Worm (Caenorhabditis elegans): ENCODE results near the gene pigm-1.

pigm-1 gene

DNA sequence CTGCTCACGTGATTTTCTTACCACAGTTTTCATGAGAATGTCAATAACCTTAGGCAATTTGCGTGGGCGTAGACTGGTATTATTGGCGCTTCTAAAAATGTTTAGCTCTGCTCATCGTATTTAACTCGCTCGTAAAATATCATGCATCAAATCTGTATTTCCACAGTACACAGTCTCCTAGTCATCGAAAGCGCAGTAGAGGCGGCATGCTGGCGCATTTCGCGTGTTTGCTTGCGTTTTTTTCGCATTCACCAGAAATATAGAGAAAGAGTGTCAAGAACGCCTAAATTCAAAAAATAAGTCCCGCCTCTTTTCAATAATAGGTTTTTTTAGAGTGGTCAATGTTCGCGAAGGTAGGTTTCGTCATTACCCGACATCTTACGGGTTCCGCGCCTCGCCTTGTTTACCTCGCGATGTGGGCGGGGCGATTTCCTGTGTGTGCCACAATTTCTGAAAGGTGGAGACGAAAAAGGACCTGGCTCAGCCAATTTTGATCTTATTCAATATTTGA is 28.4 kb downstream of the pigm-1 start (continued):
- TF ChIP-seq fos-1 (tag; optimal IDR thresholded peaks at IDR 0.05) (no peak), lin-1 (GFP tag; IDR thresholded peaks at IDR 0.05) (peak; percentile 65; the same call in 1 of the 2 replicates), nhr-10 (tag; optimal IDR thresholded peaks at IDR 0.05) (no peak), hlh-11 (tag; optimal IDR thresholded peaks at IDR 0.05) (peak; percentile 60), mdl-1 (tag; optimal IDR thresholded peaks at IDR 0.05) (no peak), hmg-1.1 (GFP tag; IDR thresholded peaks at IDR 0.05) (0 out of 2 replicates have a peak, but pooled peaks have one; percentile 34), lir-3 (tag; optimal IDR thresholded peaks at IDR 0.05) (no peak), lin-29 (GFP tag; IDR thresholded peaks at IDR 0.05) (peak; percentile 39; the same call in 1 of the 2 replicates)

- TF ChIP-seq cey-2 (tag; optimal IDR thresholded peaks at IDR 0.05; ENCODE audit: borderline replicate concordance, insufficient read depth) (no peak), nhr-25 (tag; optimal IDR thresholded peaks at IDR 0.05; ENCODE audit: borderline replicate concordance, insufficient read depth) (no peak), ztf-7 (tag; optimal IDR thresholded peaks at IDR 0.05) (no peak), zfp-2 (tag; optimal IDR thresholded peaks at IDR 0.05) (no peak), ZK337.2 (GFP tag; IDR thresholded peaks at IDR 0.05) (no peak), F37D6.2 (tag; optimal IDR thresholded peaks at IDR 0.05) (no peak), F49E8.2 (tag; optimal IDR thresholded peaks at IDR 0.05; ENCODE audit: borderline replicate concordance) (no peak), pha-4 (GFP tag; IDR thresholded peaks at IDR 0.05) (no peak), pha-4 (tag; optimal IDR thresholded peaks at IDR 0.05) (no peak), snpc-4 (tag; optimal IDR thresholded peaks at IDR 0.05) (no peak), mdl-1 (tag; optimal IDR thresholded peaks at IDR 0.05) (no peak), T20F7.1 (GFP tag; optimal IDR thresholded peaks at IDR 0.05) (no peak)
Measured at ce11 chrII:11377700-11378099, 29.5 kb downstream of the pigm-1 start.

DNA sequence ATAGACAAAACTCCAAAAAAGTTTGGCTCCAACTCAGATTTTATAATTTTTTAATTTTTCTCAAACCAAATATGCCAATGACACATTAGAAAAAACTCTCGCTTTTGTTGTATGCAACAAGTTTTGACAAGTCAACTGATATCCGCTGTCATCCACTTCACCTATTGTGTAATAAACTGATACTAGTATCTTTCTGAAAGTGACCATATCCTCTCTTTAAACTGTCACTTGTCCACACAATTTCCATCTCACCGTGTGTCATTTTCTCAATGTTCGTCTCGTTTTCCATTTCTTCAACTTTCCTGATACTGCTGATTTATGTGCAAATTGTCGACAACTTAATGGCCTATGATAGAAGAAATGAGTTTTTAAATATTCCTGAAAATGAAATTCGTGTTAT is 34.8 kb downstream of the pigm-1 start, which contains the start of the genes C33B4.5 and C33B4.4:
Gene C33B4.5, plus strand, starts transcription at position 270 of the 400 bp plus-strand sequence.
Gene C33B4.4, minus strand, starts transcription at position 385 of the 400 bp plus-strand sequence.
- TF ChIP-seq unc-62 (GFP tag; optimal IDR thresholded peaks at IDR 0.05 in 1 of 2) (peak in 1 of 2 experiments; percentile 91), unc-62 (tag; optimal IDR thresholded peaks at IDR 0.05) (no peak), aha-1 (tag) (peak; percentile 44), snpc-1.2 (GFP tag; IDR thresholded peaks at IDR 0.05) (no peak)

ce11 chrII:11384099-11384498 is 35.9 kb downstream of the pigm-1 start:
- TF ChIP-seq spr-1 (tag; optimal IDR thresholded peaks at IDR 0.05) (no peak), unc-62 (GFP tag; optimal IDR thresholded peaks at IDR 0.05 in 1 of 2) (peak in 1 of 2 experiments; percentile 60), unc-62 (tag; optimal IDR thresholded peaks at IDR 0.05) (no peak), lin-38 (GFP tag; IDR thresholded peaks at IDR 0.05) (no peak), nhr-237 (tag; optimal IDR thresholded peaks at IDR 0.05) (no peak), F26F4.8 (GFP tag; conservative IDR thresholded peaks at IDR 0.05) (no peak)

DNA sequence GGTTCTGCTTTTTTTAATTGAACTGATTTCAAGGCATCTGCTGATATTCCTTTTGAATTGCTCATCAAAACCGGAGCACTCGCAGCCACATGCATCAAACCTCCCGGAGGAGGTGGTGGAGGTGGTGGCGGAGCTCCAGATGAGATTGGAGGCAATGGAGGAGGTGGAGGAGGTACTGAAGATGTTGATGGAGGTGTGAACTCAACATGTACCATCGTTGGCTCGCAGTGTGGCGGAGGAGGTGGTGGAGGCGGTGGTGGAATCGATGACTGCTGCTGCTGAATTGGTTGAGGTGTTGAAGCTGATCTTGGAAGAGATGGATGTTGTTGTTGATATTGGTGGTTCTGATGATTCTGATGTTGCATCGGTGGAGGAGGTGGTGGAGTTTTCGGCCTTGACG is 38.7 kb downstream of the pigm-1 start:
- TF ChIP-seq hif-1 (tag; optimal IDR thresholded peaks at IDR 0.05) (no peak), nhr-6 (tag; optimal IDR thresholded peaks at IDR 0.05) (no peak), ceh-28 (tag; optimal IDR thresholded peaks at IDR 0.05) (no peak), skn-1 (tag; optimal IDR thresholded peaks at IDR 0.05) (no peak), T26A8.4 (GFP tag; IDR thresholded peaks at IDR 0.05) (no peak), set-16 (GFP tag; IDR thresholded peaks at IDR 0.05) (peak; percentile 72), lin-13 (GFP tag; optimal IDR thresholded peaks at IDR 0.05) (no peak), Y48G9A.11 (GFP tag; IDR thresholded peaks at IDR 0.05) (no peak)

All from whole organism, L4 larva.